Worm (Caenorhabditis elegans): Measurements from ENCODE around the gene eol-1.

DNA sequence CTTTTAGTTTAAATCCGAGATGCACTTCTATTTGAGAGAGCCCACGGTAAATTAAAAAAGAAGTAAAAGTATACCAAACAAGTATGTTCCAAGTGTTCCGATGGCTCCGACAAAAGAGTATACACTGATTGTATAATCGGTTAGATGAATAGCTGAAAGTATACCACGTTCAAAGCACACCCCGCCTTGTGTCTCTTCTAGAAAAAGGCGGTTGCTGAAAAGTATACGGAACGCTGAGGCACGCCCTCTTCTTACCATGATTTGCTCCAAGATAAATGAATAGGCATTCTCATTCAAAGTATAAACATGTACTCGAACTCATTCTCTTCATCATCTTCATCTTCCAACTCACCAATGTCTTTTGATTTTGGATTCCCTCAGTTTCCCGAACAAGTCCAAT is 33.7 kb upstream of the eol-1 start, which contains the start of gene end-3:
- no peak for TF ChIP-seq ztf-11 (tag; optimal IDR thresholded peaks at IDR 0.05)
- TF ChIP-seq skn-1 (tag; optimal IDR thresholded peaks at IDR 0.05): no peak
- no peak for TF ChIP-seq ceh-82 (tag; optimal IDR thresholded peaks at IDR 0.05)
- no peak for TF ChIP-seq elt-1 (tag; optimal IDR thresholded peaks at IDR 0.05)
